Worm (Caenorhabditis elegans): ENCODE results near the gene ttr-10.

ce11 chrV:7545187-7545586, 8.5 kb downstream of the ttr-10 start, which contains the start of the genes C54F6.19 and nhx-3:
- TF ChIP-seq med-1 (GFP tag; optimal IDR thresholded peaks at IDR 0.05; ENCODE audit: insufficient read depth) (no peak), flt-1 (GFP tag; IDR thresholded peaks at IDR 0.05) (no peak)
